Worm (Caenorhabditis elegans): ENCODE data around the gene tbc-19.

- TF ChIP-seq him-1 (tag; optimal IDR thresholded peaks at IDR 0.05) (no peak), W03F9.2 (tag; optimal IDR thresholded peaks at IDR 0.05) (no peak), dao-5 (tag; optimal IDR thresholded peaks at IDR 0.05) (no peak)
Observed at ce11 chrX:14024400-14024953, 12.2 kb upstream of the tbc-19 start.
